Worm (Caenorhabditis elegans) whole organism, young adult: ENCODE data around the gene cysl-2.

ENCODE experiments used
- B0336.3 ChIP-seq: fragments of 200-800 bp; sonication (Bioruptor generic); IDR thresholded peaks from 2 replicates; pipeline ENCODE4 v1.3.6; 2022; ENCODE audit warnings: missing genetic modification characterization, missing compliant biosample characterization
- F52B5.7 ChIP-seq: sonication (generic microtip); optimal IDR thresholded peaks from 2 replicates; lab custom pipeline; 2016; ENCODE audit warnings: mild to moderate bottlenecking, missing genetic modification characterization, missing compliant biosample characterization
- F57A8.1 ChIP-seq: fragments of 200-800 bp; sonication (Bioruptor generic); optimal IDR thresholded peaks from 2 replicates; lab custom pipeline; 2018; ENCODE audit warnings: mild to moderate bottlenecking, missing genetic modification characterization, moderate library complexity, missing compliant biosample characterization
- T07F8.4 ChIP-seq: sonication (generic microtip); optimal IDR thresholded peaks from 2 replicates; lab custom pipeline; 2016; ENCODE audit warnings: mild to moderate bottlenecking, missing genetic modification characterization, moderate library complexity, missing compliant biosample characterization
- T26A5.8 ChIP-seq: sonication (generic microtip); optimal IDR thresholded peaks from 2 replicates; lab custom pipeline; 2016; ENCODE audit warnings: missing genetic modification characterization, missing compliant biosample characterization
- Y53G8AR.9 ChIP-seq: fragments of 200-800 bp; sonication (Bioruptor generic); conservative IDR thresholded peaks from 2 replicates; pipeline ENCODE4 v1.3.6; 2022; ENCODE audit warnings: missing genetic modification reagents, missing genetic modification characterization, missing compliant biosample characterization
- Y67H2A.10 ChIP-seq: fragments of 200-800 bp; sonication (Bioruptor generic); conservative IDR thresholded peaks from 2 replicates; pipeline ENCODE4 v1.3.6; 2022; ENCODE audit warnings: missing genetic modification reagents, missing genetic modification characterization, missing compliant biosample characterization
- ZK185.1 ChIP-seq: sonication (generic microtip); optimal IDR thresholded peaks from 2 replicates; lab custom pipeline; 2016; ENCODE audit warnings: mild to moderate bottlenecking, missing genetic modification characterization, missing compliant biosample characterization; ENCODE audit not compliant: poor library complexity, severe bottlenecking
- akir-1 ChIP-seq: fragments of 200-800 bp; sonication (Bioruptor generic); optimal IDR thresholded peaks from 2 replicates; lab custom pipeline; 2018; ENCODE audit warnings: mild to moderate bottlenecking, missing genetic modification characterization, moderate library complexity, missing compliant biosample characterization
- attf-3 ChIP-seq: fragments of 200-800 bp; sonication (Bioruptor generic); conservative IDR thresholded peaks from 2 replicates; pipeline ENCODE4 v1.3.6; 2022; ENCODE audit warnings: missing genetic modification reagents, missing genetic modification characterization, missing compliant biosample characterization
- attf-5 ChIP-seq: fragments of 200-800 bp; sonication (Bioruptor generic); optimal IDR thresholded peaks from 2 replicates; lab custom pipeline; 2018; ENCODE audit warnings: mild to moderate bottlenecking, missing genetic modification characterization, missing compliant biosample characterization
- cebp-2 ChIP-seq: fragments of 200-800 bp; sonication (Bioruptor generic); IDR thresholded peaks from 2 replicates; pipeline ENCODE4 v1.3.6; 2022; ENCODE audit warnings: missing genetic modification characterization, missing compliant biosample characterization
- chd-7 ChIP-seq: sonication (generic microtip); optimal IDR thresholded peaks from 2 replicates; lab custom pipeline; 2016; ENCODE audit warnings: mild to moderate bottlenecking, missing genetic modification characterization, moderate library complexity, missing compliant biosample characterization
- dox-1 ChIP-seq: fragments of 200-800 bp; sonication (Bioruptor generic); IDR thresholded peaks from 2 replicates; pipeline ENCODE4 v1.3.6; 2022; ENCODE audit warnings: missing genetic modification reagents, missing genetic modification characterization, missing compliant biosample characterization
- dpff-1 ChIP-seq: sonication (generic microtip); optimal IDR thresholded peaks from 2 replicates; lab custom pipeline; 2017; ENCODE audit warnings: mild to moderate bottlenecking, missing genetic modification characterization, missing compliant biosample characterization
- dpl-1 ChIP-seq: fragments of 150-350 bp; optimal IDR thresholded peaks from 2 replicates; lab custom pipeline; 2014; ENCODE audit warnings: missing biosample characterization, missing genetic modification reagents, missing genetic modification characterization
- hlh-12 ChIP-seq: sonication (generic microtip); optimal IDR thresholded peaks from 2 replicates; lab custom pipeline; 2016; ENCODE audit warnings: missing genetic modification characterization, missing compliant biosample characterization
- hmg-20 ChIP-seq: fragments of 200-800 bp; sonication (Bioruptor generic); IDR thresholded peaks from 2 replicates; pipeline ENCODE4 v1.3.6; 2022; ENCODE audit warnings: missing genetic modification reagents, missing genetic modification characterization, missing compliant biosample characterization
- lag-1 ChIP-seq: fragments of 200-800 bp; sonication (Bioruptor generic); IDR thresholded peaks from 2 replicates; pipeline ENCODE4 v1.3.6; 2022; ENCODE audit warnings: missing genetic modification reagents, missing genetic modification characterization, missing compliant biosample characterization
- lin-26 ChIP-seq: fragments of 200-800 bp; sonication (Bioruptor generic); IDR thresholded peaks from 2 replicates; pipeline ENCODE4 v1.3.6; 2022; ENCODE audit warnings: missing genetic modification reagents, missing genetic modification characterization, missing compliant biosample characterization
- lin-54 ChIP-seq: fragments of 200-800 bp; sonication (Bioruptor generic); optimal IDR thresholded peaks from 2 replicates; lab custom pipeline; 2018; ENCODE audit warnings: mild to moderate bottlenecking, missing genetic modification characterization, missing compliant biosample characterization
- lir-1 ChIP-seq: fragments of 200-800 bp; sonication (Bioruptor generic); conservative IDR thresholded peaks from 2 replicates; pipeline ENCODE4 v1.3.6; 2022; ENCODE audit warnings: missing genetic modification reagents, missing genetic modification characterization, missing compliant biosample characterization
- madf-3 ChIP-seq: fragments of 200-800 bp; sonication (Bioruptor generic); IDR thresholded peaks from 2 replicates; pipeline ENCODE4 v1.3.6; 2022; ENCODE audit warnings: missing genetic modification reagents, missing genetic modification characterization, missing compliant biosample characterization
- madf-6 ChIP-seq: fragments of 200-800 bp; sonication (Bioruptor generic); IDR thresholded peaks from 2 replicates; pipeline ENCODE4 v1.3.6; 2022; ENCODE audit warnings: missing genetic modification reagents, missing genetic modification characterization, missing compliant biosample characterization
- mxl-1 ChIP-seq: sonication (generic microtip); optimal IDR thresholded peaks from 2 replicates; lab custom pipeline; 2016; ENCODE audit warnings: missing genetic modification characterization, missing compliant biosample characterization
- nfya-2 ChIP-seq: fragments of 200-800 bp; sonication (Bioruptor generic); IDR thresholded peaks from 2 replicates; pipeline ENCODE4 v1.3.6; 2022; ENCODE audit warnings: missing genetic modification reagents, missing genetic modification characterization, missing compliant biosample characterization
- nhr-27 ChIP-seq: fragments of 200-800 bp; sonication (Bioruptor generic); optimal IDR thresholded peaks from 2 replicates; lab custom pipeline; 2018; ENCODE audit warnings: mild to moderate bottlenecking, missing genetic modification characterization, moderate library complexity, missing compliant biosample characterization
- pbrm-1 ChIP-seq: fragments of 200-800 bp; sonication (Bioruptor generic); IDR thresholded peaks from 2 replicates; pipeline ENCODE4 v1.3.6; 2022; ENCODE audit warnings: missing genetic modification reagents, missing genetic modification characterization, missing compliant biosample characterization
- rec-8 ChIP-seq, 2 experiments: sonication (generic microtip); optimal IDR thresholded peaks; 2 replicates each; lab custom pipeline; 2016; ENCODE audit warnings: mild to moderate bottlenecking in 2 of 2, missing genetic modification characterization in 2 of 2, missing genetic modification reagents in 2 of 2, missing genotype in 2 of 2, missing biosample characterization in 1 of 2, missing compliant biosample characterization in 1 of 2, moderate library complexity in 1 of 2
- repo-1 ChIP-seq: sonication (generic microtip); optimal IDR thresholded peaks from 2 replicates; lab custom pipeline; 2017; ENCODE audit warnings: mild to moderate bottlenecking, missing genetic modification characterization, missing compliant biosample characterization
- rpc-1 ChIP-seq, 2 experiments: fragments of 150-350 bp in 1 of 2; sonication (generic microtip) in 1 of 2; optimal IDR thresholded peaks; 2 replicates each; lab custom pipeline; 2014 to 2018; ENCODE audit warnings: missing biosample characterization in 1 of 2, missing genetic modification characterization in 1 of 2, missing genetic modification reagents in 1 of 2, missing genotype in 1 of 2
- snpc-3.4 ChIP-seq: sonication (generic microtip); optimal IDR thresholded peaks from 2 replicates; lab custom pipeline; 2017; ENCODE audit warnings: missing genetic modification characterization, mild to moderate bottlenecking, missing compliant biosample characterization, antibody characterized with exemption, moderate library complexity, missing genotype, missing genetic modification reagents
- snpc-4 ChIP-seq, 5 experiments: fragments of 150-350 bp in 1 of 5; sonication (generic microtip) in 4 of 5; optimal IDR thresholded peaks; 2 replicates each; lab custom pipeline; 2014 to 2018; ENCODE audit warnings: missing genetic modification characterization in 5 of 5, missing biosample characterization in 3 of 5, antibody characterized with exemption in 2 of 5, mild to moderate bottlenecking in 2 of 5, missing compliant biosample characterization in 2 of 5, missing genotype in 2 of 5, moderate library complexity in 2 of 5, missing genetic modification reagents in 1 of 5
- somi-1 ChIP-seq: fragments of 200-800 bp; sonication (Bioruptor generic); optimal IDR thresholded peaks from 2 replicates; lab custom pipeline; 2018; ENCODE audit warnings: mild to moderate bottlenecking, missing genetic modification characterization, missing compliant biosample characterization
- tbx-9 ChIP-seq: sonication (generic microtip); optimal IDR thresholded peaks from 2 replicates; lab custom pipeline; 2016; ENCODE audit warnings: borderline replicate concordance, missing genetic modification characterization, inconsistent platforms, missing compliant biosample characterization
- unc-130 ChIP-seq: sonication (generic microtip); optimal IDR thresholded peaks from 2 replicates; lab custom pipeline; 2016; ENCODE audit warnings: missing genetic modification reagents, missing genetic modification characterization, missing compliant biosample characterization
- xnd-1 ChIP-seq: sonication (generic microtip); optimal IDR thresholded peaks from 2 replicates; lab custom pipeline; 2016; ENCODE audit warnings: missing genotype, missing genetic modification reagents, missing genetic modification characterization, missing compliant biosample characterization
- zim-3 ChIP-seq: sonication (generic microtip); optimal IDR thresholded peaks from 2 replicates; lab custom pipeline; 2017; ENCODE audit warnings: mild to moderate bottlenecking, missing genetic modification characterization, moderate library complexity, missing compliant biosample characterization
- ztf-18 ChIP-seq: sonication (generic microtip); optimal IDR thresholded peaks from 2 replicates; lab custom pipeline; 2016; ENCODE audit warnings: missing genotype, mild to moderate bottlenecking, missing genetic modification characterization, missing compliant biosample characterization
- ztf-22 ChIP-seq: fragments of 200-800 bp; sonication (Bioruptor generic); optimal IDR thresholded peaks from 2 replicates; lab custom pipeline; 2018; ENCODE audit warnings: mild to moderate bottlenecking, missing genetic modification characterization, moderate library complexity, missing compliant biosample characterization
- ztf-25 ChIP-seq: fragments of 200-800 bp; sonication (Bioruptor generic); IDR thresholded peaks from 2 replicates; pipeline ENCODE4 v1.3.6; 2022; ENCODE audit warnings: missing genetic modification reagents, missing genetic modification characterization, missing compliant biosample characterization
- ztf-3 ChIP-seq: fragments of 200-800 bp; sonication (Bioruptor generic); optimal IDR thresholded peaks from 2 replicates; lab custom pipeline; 2018; ENCODE audit warnings: mild to moderate bottlenecking, missing genetic modification characterization, missing compliant biosample characterization

Gene cysl-2

DNA sequence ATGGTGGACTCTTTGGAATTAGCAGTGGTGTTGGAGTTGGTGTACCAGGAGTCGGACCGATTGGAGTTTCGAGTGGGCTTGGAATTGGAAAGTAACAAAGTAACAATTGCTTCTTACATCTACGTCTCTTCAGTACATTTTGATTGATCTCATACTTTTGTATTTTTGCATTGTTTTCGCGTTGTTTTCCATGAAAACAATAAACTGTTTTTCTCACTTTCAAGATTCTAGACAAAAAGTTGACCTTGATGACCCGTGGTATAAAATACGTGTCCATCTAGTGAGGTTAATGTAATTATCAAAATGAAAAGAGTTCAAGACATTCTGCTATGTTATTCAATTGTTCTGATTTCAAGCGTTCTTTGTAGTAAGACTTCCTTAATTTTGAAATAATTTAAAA, 7.2 kb upstream of the cysl-2 start, which contains the start of gene K10H10.5:
Gene K10H10.5 (plus strand): TSS at position 301 of the 400 bp plus-strand sequence.
- no peak for TF ChIP-seq dpl-1 (GFP tag; lab: Kevin White, UChicago)
- TF ChIP-seq attf-3: no peak
- TF ChIP-seq lir-1 (GFP tag; lab: Robert Waterston, UW): no peak
- TF ChIP-seq madf-3 (GFP tag; lab: Robert Waterston, UW): no peak
- no peak for TF ChIP-seq ztf-3
- no peak for TF ChIP-seq B0336.3 (GFP tag; lab: Robert Waterston, UW)
- TF ChIP-seq tbx-9 (tag; lab: Kevin White, UChicago): no peak
- no peak for TF ChIP-seq nfya-2 (GFP tag; lab: Robert Waterston, UW)
- TF ChIP-seq dpff-1 (tag; lab: Kevin White, UChicago): no peak
- TF ChIP-seq somi-1 (GFP tag; lab: Kevin White, UChicago): no peak
- TF ChIP-seq, all 124 proteins: peak for 0

DNA sequence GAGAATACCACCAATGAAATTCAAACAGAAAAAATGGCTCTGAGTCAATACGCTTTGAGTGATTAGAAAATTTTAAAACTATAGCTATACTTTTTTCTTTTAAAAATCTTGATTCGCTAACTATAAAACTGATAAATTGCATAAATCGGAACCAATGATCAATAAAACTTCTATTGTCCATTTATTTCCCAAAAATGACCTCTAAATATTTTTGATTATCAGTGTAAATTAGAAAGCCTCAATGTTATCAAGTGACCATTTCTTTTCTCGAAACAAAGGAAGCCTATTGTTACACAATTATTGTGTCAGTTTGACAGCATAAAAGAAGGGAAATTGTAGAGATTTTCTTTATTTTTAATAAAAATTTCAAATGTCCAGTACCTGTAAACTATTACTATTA, 5.9 kb upstream of the cysl-2 start, which contains the start of gene K10H10.4:
Gene K10H10.4 (plus strand): TSS at position 301 of the 400 bp plus-strand sequence.
- TF ChIP-seq lin-54 (GFP tag; lab: Kevin White, UChicago): no peak

ce11 chrII:14497848-14498247, 3.6 kb upstream of the cysl-2 start, which contains the start of gene dhs-8:
Gene dhs-8, plus strand, starts transcription at chrII:14498026.
- no peak for TF ChIP-seq dox-1 (GFP tag; lab: Robert Waterston, UW)
- TF ChIP-seq ztf-25 (GFP tag; lab: Robert Waterston, UW): no peak
- TF ChIP-seq hlh-12 (tag; lab: Kevin White, UChicago): no peak
- no peak for TF ChIP-seq zim-3 (tag; lab: Kevin White, UChicago)
- TF ChIP-seq tbx-9 (tag; lab: Kevin White, UChicago): no peak
- TF ChIP-seq F57A8.1 (GFP tag; lab: Kevin White, UChicago): no peak
- no peak for TF ChIP-seq ztf-22 (GFP tag; lab: Kevin White, UChicago)
- no peak for TF ChIP-seq cebp-2 (GFP tag; lab: Robert Waterston, UW)
- no peak for TF ChIP-seq pbrm-1 (GFP tag; lab: Robert Waterston, UW)
- TF ChIP-seq ZK185.1 (tag; lab: Kevin White, UChicago): no peak
- TF ChIP-seq snpc-4 (GFP tag; optimal IDR thresholded peaks at IDR 0.05; lab: Kevin White, UChicago): no peak
- TF ChIP-seq snpc-4 (tag; optimal IDR thresholded peaks at IDR 0.05; lab: Kevin White, UChicago): no peak
- no peak for TF ChIP-seq chd-7 (tag; lab: Kevin White, UChicago)
- TF ChIP-seq lin-26 (GFP tag; lab: Robert Waterston, UW): no peak
- no peak for TF ChIP-seq B0336.3 (GFP tag; lab: Robert Waterston, UW)
- no peak for TF ChIP-seq akir-1 (GFP tag; lab: Kevin White, UChicago)
- no peak for TF ChIP-seq attf-5 (GFP tag; lab: Kevin White, UChicago)

DNA sequence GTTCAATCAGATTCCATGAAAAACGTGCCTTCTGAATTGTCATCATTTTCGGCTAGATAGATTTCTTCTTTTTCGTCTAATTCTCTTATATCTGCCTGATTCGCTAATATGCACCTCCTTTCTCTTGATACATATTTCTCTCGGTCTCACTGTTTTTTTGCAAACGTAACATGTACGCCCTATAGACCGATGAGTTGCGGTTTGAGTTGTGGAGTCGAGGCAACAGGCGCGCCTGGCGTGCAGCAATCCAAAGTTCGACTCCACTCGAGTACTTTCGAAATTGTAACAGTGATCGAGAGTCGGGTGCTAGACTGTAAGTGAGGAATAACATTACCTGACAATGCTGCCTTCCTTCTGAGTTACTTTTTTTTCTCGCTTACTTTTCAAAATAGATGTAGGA, 2.6 kb upstream of the cysl-2 start:
- TF ChIP-seq xnd-1 (no peak), F52B5.7 (tag; lab: Kevin White, UChicago) (peak; percentile 95), madf-6 (GFP tag; lab: Robert Waterston, UW) (peak; percentile 78), pbrm-1 (GFP tag; lab: Robert Waterston, UW) (peak; percentile 72; the same call in 1 of the 2 replicates), ztf-18 (peak; percentile 87), nhr-27 (no peak), lag-1 (GFP tag; lab: Robert Waterston, UW) (no peak), mxl-1 (tag; lab: Kevin White, UChicago) (peak; percentile 95), T07F8.4 (tag; lab: Kevin White, UChicago) (peak; percentile 91), unc-130 (GFP tag; lab: Kevin White, UChicago) (peak; percentile 57), Y67H2A.10 (GFP tag; lab: Robert Waterston, UW) (peak; percentile 36; the same call in 1 of the 2 replicates), rec-8 (tag; optimal IDR thresholded peaks at IDR 0.05; lab: Kevin White, UChicago) (peak; percentile 86 to 91), rpc-1 (optimal IDR thresholded peaks at IDR 0.05; lab: Kevin White, UChicago) (peak; percentile 93), rpc-1 (tag; optimal IDR thresholded peaks at IDR 0.05; lab: Kevin White, UChicago) (peak; percentile 98), lin-54 (GFP tag; lab: Kevin White, UChicago) (peak; percentile 86), snpc-3.4 (tag; lab: Kevin White, UChicago) (peak; percentile 85), hmg-20 (GFP tag; lab: Robert Waterston, UW) (peak; percentile 78; the same call in 1 of the 2 replicates), T26A5.8 (tag; lab: Kevin White, UChicago) (peak; percentile 16), repo-1 (tag; lab: Kevin White, UChicago) (peak; percentile 88), Y53G8AR.9 (GFP tag; lab: Robert Waterston, UW) (peak; percentile 84)
